Worm (Caenorhabditis elegans) whole organism, young adult: ENCODE results near the gene eol-1.

Experiments
- B0035.1 ChIP-seq: sonication (generic microtip); optimal IDR thresholded peaks from 2 replicates; lab custom pipeline; 2016; ENCODE audit warnings: missing genetic modification characterization, mild to moderate bottlenecking, missing compliant biosample characterization, missing genotype, missing genetic modification reagents
- B0336.3 ChIP-seq: fragments of 200-800 bp; sonication (Bioruptor generic); IDR thresholded peaks from 2 replicates; pipeline ENCODE4 v1.3.6; 2022; ENCODE audit warnings: missing genetic modification characterization, missing compliant biosample characterization
- F55B11.4 ChIP-seq: sonication (generic microtip); optimal IDR thresholded peaks from 2 replicates; lab custom pipeline; 2016; ENCODE audit warnings: missing compliant biosample characterization, missing genetic modification characterization, borderline replicate concordance; ENCODE audit not compliant: insufficient read depth
- K11D2.4 ChIP-seq: fragments of 200-800 bp; sonication (Bioruptor generic); IDR thresholded peaks from 2 replicates; pipeline ENCODE4 v1.3.6; 2022; ENCODE audit warnings: missing genetic modification reagents, missing genetic modification characterization, missing compliant biosample characterization
- K12H6.12 ChIP-seq: fragments of 200-800 bp; sonication (Bioruptor generic); optimal IDR thresholded peaks from 2 replicates; lab custom pipeline; 2018; ENCODE audit warnings: mild to moderate bottlenecking, missing genetic modification characterization, missing compliant biosample characterization
- ZK185.1 ChIP-seq: sonication (generic microtip); optimal IDR thresholded peaks from 2 replicates; lab custom pipeline; 2016; ENCODE audit warnings: mild to moderate bottlenecking, missing genetic modification characterization, missing compliant biosample characterization; ENCODE audit not compliant: poor library complexity, severe bottlenecking
- ama-1 ChIP-seq, 3 experiments: fragments of 150-350 bp in 1 of 3; sonication (generic microtip) in 2 of 3; optimal IDR thresholded peaks; 2 replicates each; lab custom pipeline; 2014 to 2018; ENCODE audit warnings: missing biosample characterization in 2 of 3, missing genetic modification characterization in 2 of 3, missing genetic modification reagents in 2 of 3
- aptf-3 ChIP-seq: fragments of 200-800 bp; sonication (Bioruptor generic); IDR thresholded peaks from 2 replicates; pipeline ENCODE4 v1.3.6; 2022; ENCODE audit warnings: missing genetic modification characterization, missing compliant biosample characterization
- ceh-100 ChIP-seq: fragments of 200-800 bp; sonication (Bioruptor generic); IDR thresholded peaks from 2 replicates; pipeline ENCODE4 v1.3.6; 2022; ENCODE audit warnings: missing genetic modification reagents, missing genetic modification characterization, missing compliant biosample characterization
- ceh-27 ChIP-seq: fragments of 200-800 bp; sonication (Bioruptor generic); optimal IDR thresholded peaks from 2 replicates; lab custom pipeline; 2018; ENCODE audit warnings: mild to moderate bottlenecking, missing genetic modification characterization, moderate library complexity, missing compliant biosample characterization
- ceh-58 ChIP-seq: fragments of 200-800 bp; sonication (Bioruptor generic); IDR thresholded peaks from 2 replicates; pipeline ENCODE4 v1.3.6; 2022; ENCODE audit warnings: missing genetic modification characterization, missing compliant biosample characterization
- ceh-91 ChIP-seq: fragments of 200-800 bp; sonication (Bioruptor generic); IDR thresholded peaks from 2 replicates; pipeline ENCODE4 v1.3.6; 2022; ENCODE audit warnings: missing genetic modification reagents, missing genetic modification characterization, missing compliant biosample characterization
- dox-1 ChIP-seq: fragments of 200-800 bp; sonication (Bioruptor generic); IDR thresholded peaks from 2 replicates; pipeline ENCODE4 v1.3.6; 2022; ENCODE audit warnings: missing genetic modification reagents, missing genetic modification characterization, missing compliant biosample characterization
- egl-18 ChIP-seq: fragments of 200-800 bp; sonication (Bioruptor generic); IDR thresholded peaks from 2 replicates; pipeline ENCODE4 v1.3.6; 2022; ENCODE audit warnings: missing genetic modification reagents, missing genetic modification characterization, missing compliant biosample characterization
- ekl-4 ChIP-seq: fragments of 200-800 bp; sonication (Bioruptor generic); IDR thresholded peaks from 2 replicates; pipeline ENCODE4 v1.3.6; 2022; ENCODE audit warnings: missing genetic modification reagents, missing genetic modification characterization, missing compliant biosample characterization
- him-1 ChIP-seq: sonication (generic microtip); optimal IDR thresholded peaks from 2 replicates; lab custom pipeline; 2016; ENCODE audit warnings: missing genotype, missing genetic modification reagents, missing genetic modification characterization, missing compliant biosample characterization
- hlh-12 ChIP-seq: sonication (generic microtip); optimal IDR thresholded peaks from 2 replicates; lab custom pipeline; 2016; ENCODE audit warnings: missing genetic modification characterization, missing compliant biosample characterization
- hmg-1.2 ChIP-seq: fragments of 200-800 bp; sonication (Bioruptor generic); IDR thresholded peaks from 2 replicates; pipeline ENCODE4 v1.3.6; 2022; ENCODE audit warnings: missing genetic modification reagents, missing genetic modification characterization, missing compliant biosample characterization
- lin-40 ChIP-seq: sonication (generic microtip); optimal IDR thresholded peaks from 2 replicates; lab custom pipeline; 2016; ENCODE audit warnings: missing genetic modification characterization, mild to moderate bottlenecking, missing compliant biosample characterization, missing genotype, missing genetic modification reagents
- lir-1 ChIP-seq: fragments of 200-800 bp; sonication (Bioruptor generic); conservative IDR thresholded peaks from 2 replicates; pipeline ENCODE4 v1.3.6; 2022; ENCODE audit warnings: missing genetic modification reagents, missing genetic modification characterization, missing compliant biosample characterization
- madf-10 ChIP-seq: sonication (generic microtip); optimal IDR thresholded peaks from 2 replicates; lab custom pipeline; 2016; ENCODE audit warnings: mild to moderate bottlenecking, missing genetic modification characterization, missing compliant biosample characterization
- mxl-1 ChIP-seq: sonication (generic microtip); optimal IDR thresholded peaks from 2 replicates; lab custom pipeline; 2016; ENCODE audit warnings: missing genetic modification characterization, missing compliant biosample characterization
- nfya-1 ChIP-seq: sonication (generic microtip); optimal IDR thresholded peaks from 2 replicates; lab custom pipeline; 2017; ENCODE audit warnings: antibody characterized with exemption, missing compliant biosample characterization, missing genetic modification characterization, borderline replicate concordance; ENCODE audit not compliant: insufficient read depth
- nfya-2 ChIP-seq: fragments of 200-800 bp; sonication (Bioruptor generic); IDR thresholded peaks from 2 replicates; pipeline ENCODE4 v1.3.6; 2022; ENCODE audit warnings: missing genetic modification reagents, missing genetic modification characterization, missing compliant biosample characterization
- nfyb-1 ChIP-seq: fragments of 200-800 bp; sonication (Bioruptor generic); IDR thresholded peaks from 2 replicates; pipeline ENCODE4 v1.3.6; 2022; ENCODE audit warnings: missing genetic modification reagents, missing genetic modification characterization, missing compliant biosample characterization
- nhr-27 ChIP-seq: fragments of 200-800 bp; sonication (Bioruptor generic); optimal IDR thresholded peaks from 2 replicates; lab custom pipeline; 2018; ENCODE audit warnings: mild to moderate bottlenecking, missing genetic modification characterization, moderate library complexity, missing compliant biosample characterization
- nhr-90 ChIP-seq: sonication (generic microtip); optimal IDR thresholded peaks from 2 replicates; lab custom pipeline; 2016; ENCODE audit warnings: missing genotype, mild to moderate bottlenecking, missing genetic modification characterization, missing compliant biosample characterization
- sdz-38 ChIP-seq: sonication (generic microtip); optimal IDR thresholded peaks from 2 replicates; lab custom pipeline; 2016; ENCODE audit warnings: missing genotype, missing genetic modification characterization, missing compliant biosample characterization
- snpc-1.3 ChIP-seq: sonication (generic microtip); optimal IDR thresholded peaks from 2 replicates; lab custom pipeline; 2017; ENCODE audit warnings: missing genetic modification characterization, mild to moderate bottlenecking, missing compliant biosample characterization, antibody characterized with exemption, moderate library complexity, missing genotype, missing genetic modification reagents; ENCODE audit not compliant: insufficient read depth
- snpc-3.4 ChIP-seq: sonication (generic microtip); optimal IDR thresholded peaks from 2 replicates; lab custom pipeline; 2017; ENCODE audit warnings: missing genetic modification characterization, mild to moderate bottlenecking, missing compliant biosample characterization, antibody characterized with exemption, moderate library complexity, missing genotype, missing genetic modification reagents
- unc-62 ChIP-seq: fragments of 150-350 bp; optimal IDR thresholded peaks from 2 replicates; lab custom pipeline; 2014; ENCODE audit warnings: missing biosample characterization, missing genetic modification reagents, missing genetic modification characterization
- zim-3 ChIP-seq: sonication (generic microtip); optimal IDR thresholded peaks from 2 replicates; lab custom pipeline; 2017; ENCODE audit warnings: mild to moderate bottlenecking, missing genetic modification characterization, moderate library complexity, missing compliant biosample characterization
- ztf-18 ChIP-seq: sonication (generic microtip); optimal IDR thresholded peaks from 2 replicates; lab custom pipeline; 2016; ENCODE audit warnings: missing genotype, mild to moderate bottlenecking, missing genetic modification characterization, missing compliant biosample characterization
- ztf-22 ChIP-seq: fragments of 200-800 bp; sonication (Bioruptor generic); optimal IDR thresholded peaks from 2 replicates; lab custom pipeline; 2018; ENCODE audit warnings: mild to moderate bottlenecking, missing genetic modification characterization, moderate library complexity, missing compliant biosample characterization
- ztf-26 ChIP-seq: sonication (generic microtip); optimal IDR thresholded peaks from 2 replicates; lab custom pipeline; 2017; ENCODE audit warnings: missing genetic modification characterization, missing compliant biosample characterization

The eol-1 gene

DNA sequence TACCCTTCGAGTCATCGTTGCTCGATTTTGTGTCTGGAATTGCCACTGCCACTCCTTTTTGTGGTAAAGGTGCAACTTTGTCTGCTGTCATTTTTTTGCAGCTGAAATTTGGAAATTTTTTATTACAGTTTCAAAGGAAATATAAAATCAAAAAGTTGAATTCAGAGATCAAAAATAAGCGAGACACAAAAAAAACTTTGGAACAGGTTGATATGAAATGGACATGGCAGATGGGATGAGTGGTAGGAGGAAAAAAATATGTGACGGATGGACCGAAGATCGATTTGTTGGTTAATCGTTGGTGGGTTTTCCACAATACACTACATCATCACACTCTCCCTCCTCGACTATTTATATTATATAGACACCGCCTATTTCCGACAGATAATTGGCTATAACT, 46.2 kb downstream of the eol-1 start, which contains the start of gene R10D12.1:
Gene R10D12.1 (minus strand): TSS at position 101 of the 400 bp plus-strand sequence.
- TF ChIP-seq nhr-90 (tag; lab: Kevin White, UChicago) (no peak), B0336.3 (GFP tag; lab: Robert Waterston, UW) (no peak), ceh-58 (no peak), madf-10 (tag; lab: Kevin White, UChicago) (no peak), ceh-100 (GFP tag; lab: Robert Waterston, UW) (no peak)

DNA sequence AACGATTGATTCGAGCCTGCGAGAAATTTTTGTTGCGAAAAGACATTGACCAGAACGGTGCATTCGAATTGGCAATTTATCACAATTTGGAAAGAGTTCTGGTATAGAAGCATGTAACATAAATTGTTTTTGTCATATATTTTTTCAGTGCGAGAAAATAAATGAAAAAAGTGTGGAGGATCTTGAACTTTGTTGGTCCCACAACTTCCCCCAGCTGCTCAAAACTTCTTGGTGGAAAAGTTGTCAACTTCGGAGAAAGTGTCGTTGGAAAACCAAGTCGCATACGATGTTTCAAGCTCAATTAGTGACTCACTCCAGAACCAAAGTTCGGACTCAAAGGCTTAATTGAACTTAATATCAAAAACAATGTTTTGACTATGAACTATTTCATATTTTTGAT, 48.8 kb downstream of the eol-1 start:
- TF ChIP-seq F55B11.4 (tag; lab: Kevin White, UChicago), result no peak
- no peak for TF ChIP-seq mxl-1
- TF ChIP-seq lin-40 (tag; lab: Kevin White, UChicago), result no peak
- no peak for TF ChIP-seq ekl-4 (GFP tag; lab: Robert Waterston, UW)
- no peak for TF ChIP-seq ztf-22
- TF ChIP-seq sdz-38 (tag; lab: Kevin White, UChicago), result no peak
- no peak for TF ChIP-seq snpc-3.4
- TF ChIP-seq nfyb-1 (GFP tag; lab: Robert Waterston, UW), result no peak
- TF ChIP-seq ztf-26 (tag; lab: Kevin White, UChicago), result no peak
- TF ChIP-seq K11D2.4, result no peak
- no peak for TF ChIP-seq ceh-91 (GFP tag; lab: Robert Waterston, UW)
- no peak for TF ChIP-seq nfya-2 (GFP tag; lab: Robert Waterston, UW)
- TF ChIP-seq aptf-3 (GFP tag; lab: Robert Waterston, UW), result no peak
- no peak for TF ChIP-seq zim-3
- TF ChIP-seq B0336.3 (GFP tag; lab: Robert Waterston, UW), result no peak
- no peak for TF ChIP-seq him-1
- no peak for TF ChIP-seq B0035.1 (tag; lab: Kevin White, UChicago)

DNA sequence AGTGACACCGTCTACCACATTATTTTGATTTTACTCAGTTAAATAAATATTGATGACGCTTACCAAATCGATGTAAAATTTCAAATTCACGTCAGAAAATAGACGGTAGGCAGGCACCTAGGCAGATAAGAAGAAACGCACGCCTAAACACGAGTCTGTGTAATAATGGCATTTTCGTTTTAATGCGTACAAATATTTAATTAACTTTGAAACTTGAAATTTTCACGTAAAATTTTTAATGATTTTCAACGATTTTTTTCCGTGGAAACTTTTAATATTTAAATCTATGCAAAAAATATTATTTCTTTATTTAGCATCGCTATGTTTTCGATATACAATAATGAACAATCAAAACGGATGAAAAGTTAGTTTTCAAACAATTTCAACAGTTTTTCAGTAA, 49.5 kb downstream of the eol-1 start, which contains the start of gene C06B3.16:
Gene C06B3.16 (plus strand): TSS at position 301 of the 400 bp plus-strand sequence.
- TF ChIP-seq hlh-12 (tag; lab: Kevin White, UChicago), result no peak
- no peak for TF ChIP-seq ceh-27 (GFP tag; lab: Kevin White, UChicago)
- TF ChIP-seq ztf-18, result no peak
- no peak for TF ChIP-seq hmg-1.2 (GFP tag; lab: Robert Waterston, UW)
- no peak for TF ChIP-seq ZK185.1 (tag; lab: Kevin White, UChicago)
- TF ChIP-seq K12H6.12 (tag; lab: Kevin White, UChicago), result no peak
- no peak for TF ChIP-seq unc-62
- TF ChIP-seq ama-1 (optimal IDR thresholded peaks at IDR 0.05; lab: Kevin White, UChicago), result no peak
- no peak for TF ChIP-seq ama-1 (GFP tag; optimal IDR thresholded peaks at IDR 0.05; lab: Kevin White, UChicago)
- no peak for TF ChIP-seq dox-1
- TF ChIP-seq nfya-1 (tag; lab: Kevin White, UChicago), result no peak
- TF ChIP-seq madf-10 (tag; lab: Kevin White, UChicago), result no peak
- no peak for TF ChIP-seq lir-1 (GFP tag; lab: Robert Waterston, UW)
- no peak for TF ChIP-seq egl-18 (GFP tag; lab: Robert Waterston, UW)
- no peak for TF ChIP-seq snpc-3.4

DNA sequence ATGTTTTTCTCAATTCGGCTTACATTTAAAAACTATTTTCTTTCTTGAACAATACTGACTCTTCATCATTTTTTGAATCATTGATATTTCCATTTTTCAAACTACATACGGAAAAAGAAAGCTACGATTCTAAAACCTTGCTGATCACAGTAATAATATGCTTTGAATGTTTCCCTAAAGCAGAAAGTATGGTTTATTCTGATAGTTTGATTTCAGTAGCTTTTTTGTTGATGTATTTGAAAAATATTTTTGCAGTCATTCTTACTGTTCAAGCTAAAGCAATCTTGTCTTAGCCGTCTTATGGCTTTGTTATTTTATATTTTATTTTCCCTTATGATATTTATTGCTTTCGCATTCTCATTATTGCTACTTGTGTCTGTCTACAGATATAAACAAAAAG, 51.2 kb downstream of the eol-1 start, which contains the start of gene srxa-13:
Gene srxa-13 (plus strand): TSS at position 301 of the 400 bp plus-strand sequence.
- TF ChIP-seq snpc-1.3 (tag; lab: Kevin White, UChicago) (no peak), nhr-27 (tag; lab: Kevin White, UChicago) (no peak)
